Fruit fly (Drosophila melanogaster): ENCODE data around the gene nAChRbeta1.

Gene nAChRbeta1

DNA sequence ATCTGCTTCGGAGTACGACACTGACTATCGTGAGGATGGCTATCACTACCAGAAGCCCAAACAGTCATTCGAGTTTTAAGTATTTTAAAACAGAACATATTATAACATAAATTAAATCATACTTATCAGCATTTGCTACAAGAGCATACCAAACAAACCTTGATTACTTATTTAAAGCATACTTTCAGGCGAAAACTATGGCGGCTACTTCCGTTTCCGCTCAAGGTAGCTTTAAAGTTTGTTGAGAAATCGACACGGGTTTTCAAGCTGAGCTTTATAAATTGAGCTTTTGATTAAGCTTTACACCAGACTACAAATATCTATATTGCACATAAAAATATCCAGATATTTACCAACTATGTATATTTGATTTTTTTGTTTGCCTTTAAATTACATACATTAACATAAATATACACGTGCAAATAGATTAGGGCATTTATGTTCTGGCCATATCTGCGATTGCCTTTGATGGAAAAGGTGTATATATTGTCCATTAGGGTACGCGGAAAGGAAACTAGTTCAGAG lies 45.9 kb downstream of the nAChRbeta1 start (continued):
- TF ChIP-seq CG8632 (GFP tag; optimal IDR thresholded peaks at IDR 0.05) (peak; percentile 47), CG6792 (GFP tag; optimal IDR thresholded peaks at IDR 0.05) (peak; percentile 6), Hr38 (GFP tag; optimal IDR thresholded peaks at IDR 0.05) (no peak), Lpt (GFP tag; optimal IDR thresholded peaks at IDR 0.05) (no peak), vri (GFP tag; optimal IDR thresholded peaks at IDR 0.05) (peak; percentile 4), CG3032 (tag; optimal IDR thresholded peaks at IDR 0.05) (no peak), Hr4 (GFP tag; optimal IDR thresholded peaks at IDR 0.05) (peak; percentile 61), CG3919 (GFP tag; optimal IDR thresholded peaks at IDR 0.05) (peak; percentile 71), CG10669 (GFP tag; optimal IDR thresholded peaks at IDR 0.05) (peak; percentile 48), CG6854 (GFP tag; optimal IDR thresholded peaks at IDR 0.05) (no peak), CG6276 (GFP tag; optimal IDR thresholded peaks at IDR 0.05) (peak; percentile 28), fd85E (GFP tag; optimal IDR thresholded peaks at IDR 0.05) (no peak), fkh (GFP tag; optimal IDR thresholded peaks at IDR 0.05) (no peak), CG11902 (GFP tag; optimal IDR thresholded peaks at IDR 0.05) (no peak), Sox15 (GFP tag; optimal IDR thresholded peaks at IDR 0.05) (no peak), cyc (GFP tag; optimal IDR thresholded peaks at IDR 0.05) (peak; percentile 2), Sox102F (GFP tag; optimal IDR thresholded peaks at IDR 0.05) (peak; percentile 16)

DNA sequence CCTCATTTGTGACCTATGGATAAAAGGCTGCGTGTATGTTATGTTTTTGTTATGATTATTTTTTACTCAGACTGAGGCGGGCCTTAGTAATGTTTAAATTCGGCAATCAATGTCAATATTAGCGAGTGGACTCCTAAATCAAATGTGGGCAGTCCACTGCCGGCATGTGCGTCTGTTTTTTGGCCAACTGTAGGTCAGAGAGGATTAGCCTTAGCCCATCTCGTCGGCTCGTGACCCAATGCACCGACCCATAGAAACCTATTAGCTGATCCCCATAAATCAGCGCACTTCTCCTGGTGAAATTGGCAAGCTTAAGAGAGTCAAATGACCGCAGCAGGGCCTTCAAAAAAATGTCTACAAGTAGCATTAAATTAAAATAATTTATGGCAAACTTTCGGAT lies 46.6 kb downstream of the nAChRbeta1 start:
- no peak for TF ChIP-seq Gug (GFP tag; IDR thresholded peaks at IDR 0.05)
- TF ChIP-seq CG8119 (GFP tag; IDR thresholded peaks at IDR 0.05): 0 out of 3 replicates have a peak, but pooled peaks have one; percentile 2

DNA sequence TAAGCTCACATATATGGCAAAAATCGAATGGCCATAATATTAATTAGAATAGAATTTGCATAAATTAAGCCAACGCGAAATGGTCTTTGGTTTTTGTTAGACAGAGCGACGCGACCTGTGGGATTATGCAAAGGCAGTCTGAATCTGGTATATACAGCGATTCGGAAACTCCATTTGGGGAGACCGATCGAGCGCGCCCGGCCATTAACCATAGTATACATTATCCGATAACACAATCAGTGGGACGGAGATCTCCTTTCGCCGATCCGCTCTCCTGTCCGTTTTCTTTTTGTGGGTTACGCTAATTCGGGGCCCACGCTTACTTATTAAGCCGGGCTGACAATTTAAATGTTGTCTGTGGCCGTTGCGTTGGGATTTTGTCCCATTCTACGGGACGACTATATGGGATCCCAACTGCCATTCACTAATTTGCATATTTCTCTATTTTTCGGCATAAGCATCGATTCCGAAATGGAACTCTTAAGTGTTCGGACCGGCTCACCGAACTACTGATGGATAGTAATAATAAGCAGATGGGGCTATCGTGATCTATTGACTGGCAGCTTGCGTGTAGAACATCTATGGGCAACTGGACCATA lies 48.6 kb downstream of the nAChRbeta1 start:
- TF ChIP-seq OdsH (GFP tag; optimal IDR thresholded peaks at IDR 0.05) (no peak), dsx (GFP tag; optimal IDR thresholded peaks at IDR 0.05; ENCODE audit: poor library complexity, severe bottlenecking) (no peak), CG32006 (GFP tag; optimal IDR thresholded peaks at IDR 0.05) (no peak), achi (GFP tag; optimal IDR thresholded peaks at IDR 0.05) (no peak), CG9139 (GFP tag; optimal IDR thresholded peaks at IDR 0.05) (no peak), Blimp-1 (GFP tag; optimal IDR thresholded peaks at IDR 0.05) (no peak), CG16779 (tag; optimal IDR thresholded peaks at IDR 0.05) (no peak), Hr4 (GFP tag; optimal IDR thresholded peaks at IDR 0.05) (no peak), Eip78C (GFP tag) (no peak)

DNA sequence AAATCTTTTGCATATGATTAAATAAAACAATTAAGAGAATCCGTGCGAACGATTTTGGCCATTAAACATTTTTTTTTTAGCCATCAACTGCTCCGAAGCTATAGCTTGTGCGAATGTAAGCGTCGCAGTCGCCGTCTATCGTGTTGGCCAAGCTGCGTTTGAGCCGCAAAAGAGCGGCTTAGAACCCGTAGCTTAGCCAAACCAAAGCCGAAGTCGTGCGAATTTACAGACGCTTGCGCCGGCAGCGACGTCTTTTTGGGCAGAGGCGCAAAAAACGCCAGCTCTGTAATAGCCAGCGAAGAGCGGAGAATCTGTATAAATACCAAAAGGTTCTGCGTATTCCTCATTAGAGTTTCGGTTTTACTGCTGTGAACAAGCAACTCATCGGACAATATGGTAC lies 50.8 kb downstream of the nAChRbeta1 start, which contains the start of gene CG7465:
Gene CG7465, plus strand, starts transcription at position 346 of the 400 bp plus-strand sequence.
- TF ChIP-seq Ets96B (tag; optimal IDR thresholded peaks at IDR 0.05): no peak
- no peak for TF ChIP-seq OdsH (GFP tag; optimal IDR thresholded peaks at IDR 0.05)
- no peak for TF ChIP-seq Sox102F (GFP tag; optimal IDR thresholded peaks at IDR 0.05)
- TF ChIP-seq Lpt (GFP tag; optimal IDR thresholded peaks at IDR 0.05): no peak
- TF ChIP-seq CG4318 (GFP tag; optimal IDR thresholded peaks at IDR 0.05): no peak
- TF ChIP-seq CG3032 (tag; optimal IDR thresholded peaks at IDR 0.05): no peak
- TF ChIP-seq ss (GFP tag; optimal IDR thresholded peaks at IDR 0.05): no peak
- no peak for TF ChIP-seq CG9139 (GFP tag; optimal IDR thresholded peaks at IDR 0.05)
- TF ChIP-seq CG6276 (GFP tag; optimal IDR thresholded peaks at IDR 0.05): no peak
- no peak for TF ChIP-seq net (GFP tag; optimal IDR thresholded peaks at IDR 0.05)
- TF ChIP-seq Sox15 (GFP tag; optimal IDR thresholded peaks at IDR 0.05): no peak
- TF ChIP-seq CG10631 (GFP tag; optimal IDR thresholded peaks at IDR 0.05): no peak
- no peak for TF ChIP-seq fkh (GFP tag; optimal IDR thresholded peaks at IDR 0.05)
- no peak for TF ChIP-seq CG6792 (GFP tag; optimal IDR thresholded peaks at IDR 0.05)
- TF ChIP-seq Eip75B (GFP tag; optimal IDR thresholded peaks at IDR 0.05): no peak
- no peak for TF ChIP-seq CG6854 (GFP tag; optimal IDR thresholded peaks at IDR 0.05)

Measured in whole organism, prepupa.